Worm (Caenorhabditis elegans): ENCODE data around the gene C25F6.8.

Gene C25F6.8

ce11 chrX:5479300-5479811, 31.3 kb downstream of the C25F6.8 start, which contains the start of gene dlg-1:
TSS of gene dlg-1 (plus strand) at chrX:5479700.
- TF ChIP-seq pha-4 (tag; optimal IDR thresholded peaks at IDR 0.05) (no peak), pag-3 (tag; optimal IDR thresholded peaks at IDR 0.05; ENCODE audit: borderline replicate concordance) (no peak), zip-5 (tag; optimal IDR thresholded peaks at IDR 0.05) (no peak), odd-2 (tag; optimal IDR thresholded peaks at IDR 0.05) (no peak), sdc-2 (tag; optimal IDR thresholded peaks at IDR 0.05) (no peak), unc-42 (tag; optimal IDR thresholded peaks at IDR 0.05) (no peak), Y22D7AL.16 (tag; optimal IDR thresholded peaks at IDR 0.05) (no peak), fkh-10 (GFP tag; optimal IDR thresholded peaks at IDR 0.05) (no peak), pha-2 (tag; optimal IDR thresholded peaks at IDR 0.05) (no peak), fkh-6 (tag; optimal IDR thresholded peaks at IDR 0.05) (no peak), ref-2 (tag; optimal IDR thresholded peaks at IDR 0.05) (no peak), C38D4.7 (GFP tag; optimal IDR thresholded peaks at IDR 0.05) (no peak), dve-1 (tag; optimal IDR thresholded peaks at IDR 0.05) (no peak)

ce11 chrX:5479876-5480580, 32.0 kb downstream of the C25F6.8 start:
- TF ChIP-seq unc-3 (GFP tag; conservative IDR thresholded peaks at IDR 0.05) (no peak), unc-3 (tag; optimal IDR thresholded peaks at IDR 0.05) (no peak), ceh-22 (tag; optimal IDR thresholded peaks at IDR 0.05) (no peak), ceh-9 (tag; optimal IDR thresholded peaks at IDR 0.05) (no peak), nfya-1 (tag; optimal IDR thresholded peaks at IDR 0.05) (peak; percentile 52), dve-1 (tag; optimal IDR thresholded peaks at IDR 0.05) (no peak), dmd-4 (tag; optimal IDR thresholded peaks at IDR 0.05; ENCODE audit: borderline replicate concordance) (peak; percentile 44), eyg-1 (tag; optimal IDR thresholded peaks at IDR 0.05) (no peak), nhr-11 (tag; optimal IDR thresholded peaks at IDR 0.05) (no peak), rnt-1 (tag; optimal IDR thresholded peaks at IDR 0.05) (no peak), C38D4.7 (GFP tag; optimal IDR thresholded peaks at IDR 0.05) (no peak), ceh-34 (tag; optimal IDR thresholded peaks at IDR 0.05) (peak; percentile 60), ceh-6 (GFP tag; optimal IDR thresholded peaks at IDR 0.05) (no peak), ceh-45 (GFP tag; IDR thresholded peaks at IDR 0.05) (no peak), ceh-2 (tag; optimal IDR thresholded peaks at IDR 0.05) (peak; percentile 43), hlh-30 (tag; optimal IDR thresholded peaks at IDR 0.05; ENCODE audit: insufficient read depth) (peak; percentile 5), ttx-3 (tag; optimal IDR thresholded peaks at IDR 0.05) (no peak), tbx-2 (tag; optimal IDR thresholded peaks at IDR 0.05) (peak; percentile 68), sdc-2 (tag; optimal IDR thresholded peaks at IDR 0.05) (peak; percentile 51), lin-11 (tag; optimal IDR thresholded peaks at IDR 0.05) (no peak), ceh-18 (tag; optimal IDR thresholded peaks at IDR 0.05) (no peak), ceh-30 (tag; optimal IDR thresholded peaks at IDR 0.05) (no peak), nhr-232 (tag; optimal IDR thresholded peaks at IDR 0.05) (no peak), F13H6.1 (tag; optimal IDR thresholded peaks at IDR 0.05) (peak; percentile 38), zip-5 (tag; optimal IDR thresholded peaks at IDR 0.05) (no peak), Y22D7AL.16 (tag; optimal IDR thresholded peaks at IDR 0.05) (no peak), sox-2 (GFP tag; IDR thresholded peaks at IDR 0.05) (no peak), pax-1 (tag; optimal IDR thresholded peaks at IDR 0.05) (no peak), npax-4 (tag; optimal IDR thresholded peaks at IDR 0.05) (no peak), ama-1 (optimal IDR thresholded peaks at IDR 0.05) (peak; percentile 74), pros-1 (tag; optimal IDR thresholded peaks at IDR 0.05) (no peak), pha-4 (tag; optimal IDR thresholded peaks at IDR 0.05) (no peak), hlh-15 (tag; optimal IDR thresholded peaks at IDR 0.05) (no peak), K09A11.1 (tag; optimal IDR thresholded peaks at IDR 0.05; ENCODE audit: insufficient read depth) (no peak), ets-4 (tag; optimal IDR thresholded peaks at IDR 0.05) (no peak), pat-9 (tag; optimal IDR thresholded peaks at IDR 0.05) (no peak), mec-3 (tag; optimal IDR thresholded peaks at IDR 0.05; ENCODE audit: borderline replicate concordance) (no peak), madf-2 (tag; optimal IDR thresholded peaks at IDR 0.05) (no peak), hlh-6 (tag; optimal IDR thresholded peaks at IDR 0.05) (no peak), lim-6 (tag; optimal IDR thresholded peaks at IDR 0.05) (no peak), ceh-19 (GFP tag; optimal IDR thresholded peaks at IDR 0.05) (peak; percentile 44), ceh-48 (tag; optimal IDR thresholded peaks at IDR 0.05) (no peak), syd-9 (tag; optimal IDR thresholded peaks at IDR 0.05) (no peak)
